Fruit fly (Drosophila melanogaster) whole organism, embryonic: Measurements from ENCODE around the gene Bdp1.

Source experiments
- Bteb2 ChIP-seq: fragments of 200-800 bp; sonication (Bioruptor generic); optimal IDR thresholded peaks from 2 replicates; lab custom pipeline; 2016; ENCODE audit warnings: missing biosample characterization, missing genetic modification characterization
- CG10209 ChIP-seq: fragments of 200-800 bp; sonication (Bioruptor generic); optimal IDR thresholded peaks from 3 replicates; lab custom pipeline; 2017; ENCODE audit warnings: missing biosample characterization, mild to moderate bottlenecking, missing genetic modification characterization, missing genetic modification reagents
- CG11504 ChIP-seq: fragments of 200-800 bp; sonication (Bioruptor generic); optimal IDR thresholded peaks from 3 replicates; lab custom pipeline; 2019; ENCODE audit warnings: missing biosample characterization, mild to moderate bottlenecking, missing genetic modification characterization, moderate library complexity
- CG12942 ChIP-seq: fragments of 200-800 bp; sonication (Bioruptor generic); optimal IDR thresholded peaks from 3 replicates; lab custom pipeline; 2016; ENCODE audit warnings: missing biosample characterization, missing genetic modification characterization
- CG13287 ChIP-seq: fragments of 200-800 bp; sonication (Bioruptor generic); IDR thresholded peaks from 2 replicates; pipeline ENCODE4 v1.3.6; 2022; ENCODE audit warnings: missing biosample characterization, missing genetic modification characterization; ENCODE audit not compliant: partially characterized antibody
- CG13296 ChIP-seq: fragments of 200-800 bp; sonication (Bioruptor generic); optimal IDR thresholded peaks from 3 replicates; lab custom pipeline; 2018; ENCODE audit warnings: missing biosample characterization, mild to moderate bottlenecking, missing genetic modification characterization
- CG13424 ChIP-seq: fragments of 200-800 bp; sonication (Bioruptor generic); optimal IDR thresholded peaks from 2 replicates; lab custom pipeline; 2019; ENCODE audit warnings: missing biosample characterization, mild to moderate bottlenecking, missing genetic modification characterization, moderate library complexity
- CG13894 ChIP-seq: fragments of 200-800 bp; sonication (Bioruptor generic); optimal IDR thresholded peaks from 3 replicates; lab custom pipeline; 2018; ENCODE audit warnings: missing biosample characterization, mild to moderate bottlenecking, missing genetic modification characterization, moderate library complexity
- CG16815 ChIP-seq: fragments of 200-800 bp; sonication (Bioruptor generic); optimal IDR thresholded peaks from 3 replicates; lab custom pipeline; 2017; ENCODE audit warnings: missing biosample characterization, mild to moderate bottlenecking, missing genetic modification characterization
- CG1832 ChIP-seq: fragments of 200-800 bp; sonication (Bioruptor generic); optimal IDR thresholded peaks from 2 replicates; lab custom pipeline; 2017; ENCODE audit warnings: missing biosample characterization, mild to moderate bottlenecking, missing genetic modification characterization, inconsistent platforms
- CG2199 ChIP-seq: fragments of 200-800 bp; sonication (Bioruptor generic); IDR thresholded peaks from 3 replicates; pipeline ENCODE4 v1.3.6; 2022; ENCODE audit warnings: missing biosample characterization, missing genetic modification characterization
- CG2202 ChIP-seq: fragments of 200-800 bp; sonication (Bioruptor generic); optimal IDR thresholded peaks from 2 replicates; lab custom pipeline; 2018; ENCODE audit warnings: missing biosample characterization, mild to moderate bottlenecking, missing genetic modification characterization
- CG3163 ChIP-seq: fragments of 200-800 bp; sonication (Bioruptor generic); optimal IDR thresholded peaks from 3 replicates; lab custom pipeline; 2016; ENCODE audit warnings: missing biosample characterization, missing genetic modification characterization
- CG3281 ChIP-seq: fragments of 200-800 bp; sonication (Bioruptor generic); optimal IDR thresholded peaks from 3 replicates; lab custom pipeline; 2017; ENCODE audit warnings: missing biosample characterization, mild to moderate bottlenecking, missing genetic modification characterization
- CG4820 ChIP-seq: fragments of 200-800 bp; sonication (Bioruptor generic); optimal IDR thresholded peaks from 3 replicates; lab custom pipeline; 2016; ENCODE audit warnings: missing biosample characterization, missing genetic modification characterization
- CG4854 ChIP-seq: fragments of 200-800 bp; sonication (Bioruptor generic); optimal IDR thresholded peaks from 2 replicates; lab custom pipeline; 2016; ENCODE audit warnings: missing biosample characterization, missing genetic modification characterization, inconsistent platforms
- CG8765 ChIP-seq: fragments of 200-800 bp; sonication (Bioruptor generic); IDR thresholded peaks from 2 replicates; pipeline ENCODE4 v1.3.6; 2022; ENCODE audit warnings: missing biosample characterization, missing genetic modification characterization
- Dad ChIP-seq: fragments of 200-800 bp; sonication (Bioruptor generic); optimal IDR thresholded peaks from 3 replicates; lab custom pipeline; 2016; ENCODE audit warnings: missing biosample characterization, missing genetic modification characterization
- Drgx ChIP-seq: fragments of 200-800 bp; sonication (Bioruptor generic); IDR thresholded peaks from 2 replicates; pipeline ENCODE4 v1.3.6; 2022; ENCODE audit warnings: missing biosample characterization, missing genetic modification characterization
- Fer3 ChIP-seq: fragments of 200-800 bp; sonication (Bioruptor generic); optimal IDR thresholded peaks from 2 replicates; lab custom pipeline; 2018; ENCODE audit warnings: missing biosample characterization, mild to moderate bottlenecking, missing genetic modification characterization, moderate library complexity
- Hey ChIP-seq: fragments of 200-800 bp; sonication (Bioruptor generic); optimal IDR thresholded peaks from 3 replicates; lab custom pipeline; 2018; ENCODE audit warnings: missing biosample characterization, mild to moderate bottlenecking, missing genetic modification characterization
- Hr78 ChIP-seq, 2 experiments: fragments of 200-800 bp in 1 of 2; fragments of >200 bp in 1 of 2; sonication (Bioruptor generic) in 1 of 2; optimal IDR thresholded peaks; 2 replicates each; lab custom pipeline; 2017 to 2019; ENCODE audit warnings: missing biosample characterization in 2 of 2, missing genetic modification characterization in 2 of 2, mild to moderate bottlenecking in 1 of 2, moderate library complexity in 1 of 2
- Lpt ChIP-seq: fragments of >200 bp; optimal IDR thresholded peaks from 2 replicates; lab custom pipeline; 2018; ENCODE audit warnings: missing biosample characterization, missing genetic modification characterization
- Max ChIP-seq: fragments of 200-800 bp; sonication (Bioruptor generic); optimal IDR thresholded peaks from 2 replicates; lab custom pipeline; 2016; ENCODE audit warnings: missing biosample characterization, mild to moderate bottlenecking, missing genetic modification characterization
- Nf-YB ChIP-seq: fragments of 200-800 bp; sonication (Bioruptor generic); optimal IDR thresholded peaks from 3 replicates; lab custom pipeline; 2019; ENCODE audit warnings: missing biosample characterization, mild to moderate bottlenecking, missing genetic modification characterization, moderate library complexity
- Oli ChIP-seq: fragments of 200-800 bp; sonication (Bioruptor generic); optimal IDR thresholded peaks from 2 replicates; lab custom pipeline; 2018; ENCODE audit warnings: missing biosample characterization, mild to moderate bottlenecking, missing genetic modification characterization, moderate library complexity
- Optix ChIP-seq: fragments of 200-800 bp; sonication (Bioruptor generic); IDR thresholded peaks from 3 replicates; pipeline ENCODE4 v1.3.6; 2022; ENCODE audit warnings: missing biosample characterization, missing genetic modification characterization
- Poxn ChIP-seq: fragments of 200-800 bp; sonication (Bioruptor generic); IDR thresholded peaks from 2 replicates; pipeline ENCODE4 v1.3.6; 2022; ENCODE audit warnings: missing biosample characterization, missing genetic modification characterization
- Rfx ChIP-seq: fragments of 200-800 bp; sonication (Bioruptor generic); IDR thresholded peaks from 2 replicates; pipeline ENCODE4 v1.3.6; 2022; ENCODE audit warnings: missing biosample characterization, missing genetic modification characterization
- Scr ChIP-seq: fragments of 200-800 bp; sonication (Bioruptor generic); IDR thresholded peaks from 2 replicates; pipeline ENCODE4 v1.3.6; 2022; ENCODE audit warnings: missing biosample characterization, missing genetic modification characterization; ENCODE audit not compliant: partially characterized antibody
- Sin3A ChIP-seq: fragments of >200 bp; optimal IDR thresholded peaks from 2 replicates; lab custom pipeline; 2018
- ara ChIP-seq: fragments of 200-800 bp; sonication (Bioruptor generic); IDR thresholded peaks from 2 replicates; pipeline ENCODE4 v1.3.6; 2022; ENCODE audit warnings: missing biosample characterization, missing genetic modification characterization
- bowl ChIP-seq: fragments of 200-800 bp; sonication (Bioruptor generic); IDR thresholded peaks from 2 replicates; pipeline ENCODE4 v1.3.6; 2022; ENCODE audit warnings: missing biosample characterization, missing genetic modification characterization
- bsh ChIP-seq, 2 experiments: fragments of 200-800 bp; sonication (Bioruptor generic); optimal IDR thresholded peaks; 2 replicates each; lab custom pipeline; 2017 to 2018; ENCODE audit warnings: mild to moderate bottlenecking in 2 of 2, missing biosample characterization in 2 of 2, missing genetic modification characterization in 2 of 2, moderate library complexity in 1 of 2
- cato ChIP-seq: fragments of 200-800 bp; sonication (Bioruptor generic); optimal IDR thresholded peaks from 2 replicates; lab custom pipeline; 2016; ENCODE audit warnings: missing biosample characterization, missing genetic modification characterization, borderline replicate concordance
- chinmo ChIP-seq: fragments of 200-800 bp; sonication (Bioruptor generic); IDR thresholded peaks from 4 replicates; pipeline ENCODE4 v1.3.6; 2022; ENCODE audit warnings: missing biosample characterization, missing genetic modification characterization; ENCODE audit not compliant: partially characterized antibody
- en ChIP-seq: fragments of 200-800 bp; sonication (Bioruptor generic); optimal IDR thresholded peaks from 2 replicates; lab custom pipeline; 2016; ENCODE audit warnings: missing biosample characterization, missing genetic modification characterization
- fd96Cb ChIP-seq: fragments of 200-800 bp; sonication (Bioruptor generic); optimal IDR thresholded peaks from 2 replicates; lab custom pipeline; 2018; ENCODE audit warnings: missing biosample characterization, mild to moderate bottlenecking, missing genetic modification characterization, moderate library complexity
- fru ChIP-seq: fragments of >200 bp; optimal IDR thresholded peaks from 2 replicates; lab custom pipeline; 2017
- grau ChIP-seq: fragments of 200-800 bp; optimal IDR thresholded peaks from 3 replicates; lab custom pipeline; 2019; ENCODE audit warnings: missing biosample characterization, mild to moderate bottlenecking, missing genetic modification characterization, moderate library complexity
- h ChIP-seq: fragments of >200 bp; optimal IDR thresholded peaks from 2 replicates; lab custom pipeline; 2017
- hbn ChIP-seq: fragments of 200-800 bp; sonication (Bioruptor generic); IDR thresholded peaks from 2 replicates; pipeline ENCODE4 v1.3.6; 2022; ENCODE audit warnings: missing biosample characterization, missing genetic modification characterization; ENCODE audit not compliant: partially characterized antibody
- jigr1 ChIP-seq: fragments of 200-800 bp; sonication (Bioruptor generic); IDR thresholded peaks from 3 replicates; pipeline ENCODE4 v1.3.6; 2022; ENCODE audit warnings: missing biosample characterization, missing genetic modification characterization
- nom ChIP-seq: fragments of 200-800 bp; sonication (Bioruptor generic); optimal IDR thresholded peaks from 2 replicates; lab custom pipeline; 2017; ENCODE audit warnings: missing biosample characterization, missing genetic modification characterization, mild to moderate bottlenecking, moderate library complexity, missing genetic modification reagents
- pfk ChIP-seq: fragments of 200-800 bp; sonication (Bioruptor generic); optimal IDR thresholded peaks from 2 replicates; lab custom pipeline; 2018; ENCODE audit warnings: missing biosample characterization, mild to moderate bottlenecking, missing genetic modification characterization, moderate library complexity
- phol ChIP-seq: fragments of 200-800 bp; sonication (Bioruptor generic); optimal IDR thresholded peaks from 3 replicates; lab custom pipeline; 2018; ENCODE audit warnings: missing biosample characterization, mild to moderate bottlenecking, missing genetic modification characterization, moderate library complexity
- seq ChIP-seq: fragments of 200-800 bp; sonication (Bioruptor generic); IDR thresholded peaks from 2 replicates; pipeline ENCODE4 v1.3.6; 2022; ENCODE audit warnings: missing biosample characterization, missing genetic modification characterization
- slou ChIP-seq: fragments of 200-800 bp; sonication (Bioruptor generic); optimal IDR thresholded peaks from 3 replicates; lab custom pipeline; 2016; ENCODE audit warnings: missing biosample characterization, missing genetic modification characterization
- tio ChIP-seq: fragments of 200-800 bp; sonication (Bioruptor generic); optimal IDR thresholded peaks from 2 replicates; lab custom pipeline; 2017; ENCODE audit warnings: missing biosample characterization, missing genetic modification characterization, inconsistent platforms
- trem ChIP-seq: fragments of 200-800 bp; optimal IDR thresholded peaks from 3 replicates; lab custom pipeline; 2019; ENCODE audit warnings: missing biosample characterization, mild to moderate bottlenecking, missing genetic modification characterization, moderate library complexity
- twi ChIP-seq: fragments of 200-800 bp; optimal IDR thresholded peaks from 2 replicates; lab custom pipeline; 2019; ENCODE audit warnings: missing biosample characterization, mild to moderate bottlenecking, missing genetic modification characterization, moderate library complexity

The Bdp1 gene

dm6 chr2L:13387255-13387654 is 13.6 kb upstream of the Bdp1 start, which contains the start of the genes Ing5 and CG7099 (continued):
- TF ChIP-seq CG12942 (peak; percentile 96), Optix (GFP tag; lab: Robert Waterston, UW) (peak; percentile 86; the same call in 2 of the 3 replicates), ara (GFP tag; lab: Robert Waterston, UW) (peak; percentile 96), Bteb2 (peak; percentile 91), Dad (peak; percentile 93), twi (tag; lab: Kevin White, UChicago) (peak; percentile 93), jigr1 (GFP tag; lab: Robert Waterston, UW) (peak; percentile 94), fd96Cb (peak; percentile 96), CG10209 (GFP tag; lab: Kevin White, UChicago) (peak; percentile 95), Rfx (GFP tag; lab: Robert Waterston, UW) (peak; percentile 98), CG8765 (GFP tag; lab: Robert Waterston, UW) (peak; percentile 96), CG4820 (GFP tag; lab: Kevin White, UChicago) (peak; percentile 94), bowl (GFP tag; lab: Robert Waterston, UW) (peak; percentile 87), pfk (peak; percentile 52), slou (GFP tag; lab: Kevin White, UChicago) (peak; percentile 97), Scr (GFP tag; lab: Robert Waterston, UW) (peak; percentile 67), fru (lab: Kevin White, UChicago) (no peak), CG3163 (GFP tag; lab: Kevin White, UChicago) (peak; percentile 61), Drgx (peak; percentile 88), Poxn (GFP tag; lab: Robert Waterston, UW) (peak; percentile 90), seq (GFP tag; lab: Robert Waterston, UW) (peak; percentile 92), h (lab: Kevin White, UChicago) (no peak), hbn (GFP tag; lab: Robert Waterston, UW) (peak; percentile 52; the same call in 1 of the 2 replicates), tio (GFP tag; lab: Kevin White, UChicago) (peak; percentile 96), CG13287 (peak; percentile 83), Hey (tag; lab: Kevin White, UChicago) (no peak), CG3281 (GFP tag; lab: Kevin White, UChicago) (peak; percentile 95), Max (GFP tag; lab: Kevin White, UChicago) (peak; percentile 98), nom (peak; percentile 82), CG13894 (peak; percentile 96), grau (tag; lab: Kevin White, UChicago) (peak; percentile 95), bsh (GFP tag; optimal IDR thresholded peaks at IDR 0.05; lab: Kevin White, UChicago) (peak; percentile 75 to 97), phol (tag; lab: Kevin White, UChicago) (peak; percentile 97), Hr78 (GFP tag; optimal IDR thresholded peaks at IDR 0.05; lab: Kevin White, UChicago) (no peak), trem (peak; percentile 95), Fer3 (tag; lab: Kevin White, UChicago) (peak; percentile 97), en (GFP tag; lab: Kevin White, UChicago) (peak; percentile 60), CG4854 (GFP tag; lab: Kevin White, UChicago) (peak; percentile 96), CG16815 (peak; percentile 95), CG13296 (GFP tag; lab: Kevin White, UChicago) (peak; percentile 94), Nf-YB (peak; percentile 83), Oli (peak; percentile 94), CG2202 (tag; lab: Kevin White, UChicago) (peak; percentile 90), Sin3A (no peak), CG13424 (tag; lab: Kevin White, UChicago) (peak; percentile 97), chinmo (GFP tag; lab: Robert Waterston, UW) (no peak), Lpt (GFP tag; lab: Kevin White, UChicago) (no peak), CG1832 (GFP tag; lab: Kevin White, UChicago) (no peak), CG2199 (GFP tag; lab: Robert Waterston, UW) (peak; percentile 94), cato (GFP tag; lab: Kevin White, UChicago) (peak; percentile 94), CG11504 (tag; lab: Kevin White, UChicago) (peak; percentile 94)
